Worm (Caenorhabditis elegans) whole organism, L3 larva: ENCODE data around the gene sulp-5.

Experiments used
- ama-1 ChIP-seq: fragments of 150-350 bp; optimal IDR thresholded peaks from 2 replicates; lab custom pipeline; 2018
- snpc-4 ChIP-seq: fragments of 150-350 bp; optimal IDR thresholded peaks from 2 replicates; lab custom pipeline; 2014; ENCODE audit warnings: missing biosample characterization, missing genetic modification characterization

- TF ChIP-seq snpc-4 (tag; lab: Kevin White, UChicago) (no peak), ama-1 (lab: Kevin White, UChicago) (no peak)
Measured at ce11 chrV:11849408-11849807, 30.4 kb upstream of the sulp-5 start.
